Worm (Caenorhabditis elegans) whole organism, young adult: ENCODE results near the gene sde-2.

Experiments used
- B0336.3 ChIP-seq: fragments of 200-800 bp; sonication (Bioruptor generic); IDR thresholded peaks from 2 replicates; pipeline ENCODE4 v1.3.6; 2022; ENCODE audit warnings: missing genetic modification characterization, missing compliant biosample characterization
- C17E4.6 ChIP-seq: fragments of 200-800 bp; sonication (Bioruptor generic); IDR thresholded peaks from 2 replicates; pipeline ENCODE4 v1.3.6; 2022; ENCODE audit warnings: missing genetic modification reagents, missing genetic modification characterization, missing compliant biosample characterization
- D2030.7 ChIP-seq: fragments of 200-800 bp; sonication (Bioruptor generic); IDR thresholded peaks from 2 replicates; pipeline ENCODE4 v1.3.6; 2022; ENCODE audit warnings: missing genetic modification reagents, missing genetic modification characterization, missing compliant biosample characterization
- F10E7.11 ChIP-seq: sonication (generic microtip); optimal IDR thresholded peaks from 2 replicates; lab custom pipeline; 2017; ENCODE audit warnings: mild to moderate bottlenecking, missing genetic modification characterization, moderate library complexity, missing compliant biosample characterization
- F37B4.10 ChIP-seq: fragments of 200-800 bp; sonication (Bioruptor generic); IDR thresholded peaks from 2 replicates; pipeline ENCODE4 v1.3.6; 2022; ENCODE audit warnings: missing genetic modification characterization, missing compliant biosample characterization
- F55B11.4 ChIP-seq: sonication (generic microtip); optimal IDR thresholded peaks from 2 replicates; lab custom pipeline; 2016; ENCODE audit warnings: missing compliant biosample characterization, missing genetic modification characterization, borderline replicate concordance; ENCODE audit not compliant: insufficient read depth
- F57A8.1 ChIP-seq: fragments of 200-800 bp; sonication (Bioruptor generic); optimal IDR thresholded peaks from 2 replicates; lab custom pipeline; 2018; ENCODE audit warnings: mild to moderate bottlenecking, missing genetic modification characterization, moderate library complexity, missing compliant biosample characterization
- K11D2.4 ChIP-seq: fragments of 200-800 bp; sonication (Bioruptor generic); IDR thresholded peaks from 2 replicates; pipeline ENCODE4 v1.3.6; 2022; ENCODE audit warnings: missing genetic modification reagents, missing genetic modification characterization, missing compliant biosample characterization
- K12H6.12 ChIP-seq: fragments of 200-800 bp; sonication (Bioruptor generic); optimal IDR thresholded peaks from 2 replicates; lab custom pipeline; 2018; ENCODE audit warnings: mild to moderate bottlenecking, missing genetic modification characterization, missing compliant biosample characterization
- Y53F4B.3 ChIP-seq: fragments of 200-800 bp; sonication (Bioruptor generic); IDR thresholded peaks from 2 replicates; pipeline ENCODE4 v1.3.6; 2022; ENCODE audit warnings: missing genetic modification reagents, missing genetic modification characterization, missing compliant biosample characterization
- Y53G8AR.9 ChIP-seq: fragments of 200-800 bp; sonication (Bioruptor generic); conservative IDR thresholded peaks from 2 replicates; pipeline ENCODE4 v1.3.6; 2022; ENCODE audit warnings: missing genetic modification reagents, missing genetic modification characterization, missing compliant biosample characterization
- cebp-1 ChIP-seq, 2 experiments: fragments of 200-800 bp in 1 of 2; sonication (Bioruptor generic) in 1 of 2; sonication (generic microtip) in 1 of 2; IDR thresholded peaks in 1 of 2; optimal IDR thresholded peaks in 1 of 2; 2 replicates each; pipeline versions ENCODE4 v1.3.6 to Lab custom; 2017 to 2022; ENCODE audit warnings: missing compliant biosample characterization in 2 of 2, missing genetic modification characterization in 2 of 2, mild to moderate bottlenecking in 1 of 2, missing genetic modification reagents in 1 of 2, moderate library complexity in 1 of 2
- cebp-2 ChIP-seq: fragments of 200-800 bp; sonication (Bioruptor generic); IDR thresholded peaks from 2 replicates; pipeline ENCODE4 v1.3.6; 2022; ENCODE audit warnings: missing genetic modification characterization, missing compliant biosample characterization
- ceh-79 ChIP-seq: sonication (generic microtip); optimal IDR thresholded peaks from 2 replicates; lab custom pipeline; 2017; ENCODE audit warnings: mild to moderate bottlenecking, missing genetic modification characterization, missing compliant biosample characterization
- chd-7 ChIP-seq: sonication (generic microtip); optimal IDR thresholded peaks from 2 replicates; lab custom pipeline; 2016; ENCODE audit warnings: mild to moderate bottlenecking, missing genetic modification characterization, moderate library complexity, missing compliant biosample characterization
- die-1 ChIP-seq: sonication (generic microtip); optimal IDR thresholded peaks from 2 replicates; lab custom pipeline; 2016; ENCODE audit warnings: missing genotype, mild to moderate bottlenecking, missing genetic modification characterization, missing compliant biosample characterization
- dox-1 ChIP-seq: fragments of 200-800 bp; sonication (Bioruptor generic); IDR thresholded peaks from 2 replicates; pipeline ENCODE4 v1.3.6; 2022; ENCODE audit warnings: missing genetic modification reagents, missing genetic modification characterization, missing compliant biosample characterization
- dpff-1 ChIP-seq: sonication (generic microtip); optimal IDR thresholded peaks from 2 replicates; lab custom pipeline; 2017; ENCODE audit warnings: mild to moderate bottlenecking, missing genetic modification characterization, missing compliant biosample characterization
- efl-1 ChIP-seq: fragments of 150-350 bp; optimal IDR thresholded peaks from 2 replicates; lab custom pipeline; 2014; ENCODE audit warnings: missing biosample characterization, missing genetic modification reagents, missing genetic modification characterization
- egl-44 ChIP-seq: fragments of 200-800 bp; sonication (Bioruptor generic); IDR thresholded peaks from 2 replicates; pipeline ENCODE4 v1.3.6; 2022; ENCODE audit warnings: missing genetic modification reagents, missing genetic modification characterization, missing compliant biosample characterization
- ets-4 ChIP-seq: fragments of 200-800 bp; sonication (Bioruptor generic); optimal IDR thresholded peaks from 2 replicates; lab custom pipeline; 2018; ENCODE audit warnings: mild to moderate bottlenecking, missing genetic modification characterization, missing compliant biosample characterization
- gei-17 ChIP-seq: fragments of 200-800 bp; sonication (Bioruptor generic); optimal IDR thresholded peaks from 2 replicates; lab custom pipeline; 2018; ENCODE audit warnings: mild to moderate bottlenecking, missing genetic modification characterization, missing compliant biosample characterization
- hlh-12 ChIP-seq: sonication (generic microtip); optimal IDR thresholded peaks from 2 replicates; lab custom pipeline; 2016; ENCODE audit warnings: missing genetic modification characterization, missing compliant biosample characterization
- hrde-1 ChIP-seq: sonication (generic microtip); optimal IDR thresholded peaks from 2 replicates; lab custom pipeline; 2016; ENCODE audit warnings: missing genetic modification characterization, mild to moderate bottlenecking, missing compliant biosample characterization, moderate library complexity, missing genotype, missing genetic modification reagents, borderline replicate concordance
- lin-54 ChIP-seq: fragments of 200-800 bp; sonication (Bioruptor generic); optimal IDR thresholded peaks from 2 replicates; lab custom pipeline; 2018; ENCODE audit warnings: mild to moderate bottlenecking, missing genetic modification characterization, missing compliant biosample characterization
- lsl-1 ChIP-seq: fragments of 200-800 bp; sonication (Bioruptor generic); optimal IDR thresholded peaks from 2 replicates; lab custom pipeline; 2018; ENCODE audit warnings: mild to moderate bottlenecking, missing genetic modification characterization, moderate library complexity, missing compliant biosample characterization
- madf-6 ChIP-seq: fragments of 200-800 bp; sonication (Bioruptor generic); IDR thresholded peaks from 2 replicates; pipeline ENCODE4 v1.3.6; 2022; ENCODE audit warnings: missing genetic modification reagents, missing genetic modification characterization, missing compliant biosample characterization
- madf-8 ChIP-seq: fragments of 200-800 bp; sonication (Bioruptor generic); conservative IDR thresholded peaks from 2 replicates; pipeline ENCODE4 v1.3.6; 2022; ENCODE audit warnings: missing genetic modification reagents, missing genetic modification characterization, missing compliant biosample characterization
- mcd-1 ChIP-seq: fragments of 200-800 bp; sonication (Bioruptor generic); IDR thresholded peaks from 2 replicates; pipeline ENCODE4 v1.3.6; 2022; ENCODE audit warnings: missing genetic modification reagents, missing genetic modification characterization, missing compliant biosample characterization
- mes-4 ChIP-seq: sonication (generic microtip); optimal IDR thresholded peaks from 2 replicates; lab custom pipeline; 2016; ENCODE audit warnings: missing genotype, missing genetic modification characterization, missing compliant biosample characterization
- mxl-1 ChIP-seq: sonication (generic microtip); optimal IDR thresholded peaks from 2 replicates; lab custom pipeline; 2016; ENCODE audit warnings: missing genetic modification characterization, missing compliant biosample characterization
- nhr-179 ChIP-seq: sonication (generic microtip); optimal IDR thresholded peaks from 2 replicates; lab custom pipeline; 2016; ENCODE audit warnings: mild to moderate bottlenecking, missing genetic modification characterization, missing compliant biosample characterization
- rcor-1 ChIP-seq: fragments of 200-800 bp; sonication (Bioruptor generic); IDR thresholded peaks from 2 replicates; pipeline ENCODE4 v1.3.6; 2022; ENCODE audit warnings: missing genetic modification reagents, missing genetic modification characterization, missing compliant biosample characterization
- repo-1 ChIP-seq: sonication (generic microtip); optimal IDR thresholded peaks from 2 replicates; lab custom pipeline; 2017; ENCODE audit warnings: mild to moderate bottlenecking, missing genetic modification characterization, missing compliant biosample characterization
- sdz-38 ChIP-seq: sonication (generic microtip); optimal IDR thresholded peaks from 2 replicates; lab custom pipeline; 2016; ENCODE audit warnings: missing genotype, missing genetic modification characterization, missing compliant biosample characterization
- snpc-1.1 ChIP-seq: sonication (generic microtip); optimal IDR thresholded peaks from 2 replicates; lab custom pipeline; 2017; ENCODE audit warnings: missing genetic modification characterization, mild to moderate bottlenecking, missing compliant biosample characterization, antibody characterized with exemption, moderate library complexity, missing genotype, missing genetic modification reagents; ENCODE audit not compliant: insufficient read depth
- snpc-4 ChIP-seq, 5 experiments: fragments of 150-350 bp in 1 of 5; sonication (generic microtip) in 4 of 5; optimal IDR thresholded peaks; 2 replicates each; lab custom pipeline; 2014 to 2018; ENCODE audit warnings: missing genetic modification characterization in 5 of 5, missing biosample characterization in 3 of 5, antibody characterized with exemption in 2 of 5, mild to moderate bottlenecking in 2 of 5, missing compliant biosample characterization in 2 of 5, missing genotype in 2 of 5, moderate library complexity in 2 of 5, missing genetic modification reagents in 1 of 5
- tbp1 ChIP-seq: fragments of 200-800 bp; sonication (Bioruptor generic); optimal IDR thresholded peaks from 2 replicates; lab custom pipeline; 2018; ENCODE audit warnings: mild to moderate bottlenecking, missing genetic modification characterization, missing compliant biosample characterization
- tbx-9 ChIP-seq: sonication (generic microtip); optimal IDR thresholded peaks from 2 replicates; lab custom pipeline; 2016; ENCODE audit warnings: borderline replicate concordance, missing genetic modification characterization, inconsistent platforms, missing compliant biosample characterization
- tlf-1 ChIP-seq: fragments of 200-800 bp; sonication (Bioruptor generic); optimal IDR thresholded peaks from 2 replicates; lab custom pipeline; 2018; ENCODE audit warnings: mild to moderate bottlenecking, missing genetic modification characterization, missing compliant biosample characterization
- unc-62 ChIP-seq: fragments of 150-350 bp; optimal IDR thresholded peaks from 2 replicates; lab custom pipeline; 2014; ENCODE audit warnings: missing biosample characterization, missing genetic modification reagents, missing genetic modification characterization
- xnd-1 ChIP-seq: sonication (generic microtip); optimal IDR thresholded peaks from 2 replicates; lab custom pipeline; 2016; ENCODE audit warnings: missing genotype, missing genetic modification reagents, missing genetic modification characterization, missing compliant biosample characterization
- zim-3 ChIP-seq: sonication (generic microtip); optimal IDR thresholded peaks from 2 replicates; lab custom pipeline; 2017; ENCODE audit warnings: mild to moderate bottlenecking, missing genetic modification characterization, moderate library complexity, missing compliant biosample characterization
- ztf-18 ChIP-seq: sonication (generic microtip); optimal IDR thresholded peaks from 2 replicates; lab custom pipeline; 2016; ENCODE audit warnings: missing genotype, mild to moderate bottlenecking, missing genetic modification characterization, missing compliant biosample characterization
- ztf-22 ChIP-seq: fragments of 200-800 bp; sonication (Bioruptor generic); optimal IDR thresholded peaks from 2 replicates; lab custom pipeline; 2018; ENCODE audit warnings: mild to moderate bottlenecking, missing genetic modification characterization, moderate library complexity, missing compliant biosample characterization

The sde-2 gene

DNA sequence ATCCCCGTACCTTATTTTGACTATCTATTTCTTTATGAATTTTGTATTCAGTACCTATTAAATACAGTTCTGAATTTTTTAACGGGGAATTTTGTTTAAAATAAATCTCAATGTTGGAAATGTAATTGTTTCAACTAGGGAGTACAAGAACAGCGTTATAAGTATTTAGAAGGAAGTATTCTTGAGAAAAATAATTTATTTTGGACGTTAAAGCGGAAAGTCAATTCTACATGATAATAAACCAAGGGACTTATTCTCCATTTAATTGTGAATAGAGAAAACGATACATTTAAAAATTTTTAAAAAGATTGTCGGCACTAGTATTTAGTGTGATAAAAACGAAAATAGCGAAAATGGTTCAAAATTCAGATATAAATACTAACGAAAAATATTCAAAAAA lies 41.8 kb downstream of the sde-2 start (continued):
- TF ChIP-seq snpc-1.1 (tag; lab: Kevin White, UChicago) (peak; percentile 27), madf-6 (GFP tag; lab: Robert Waterston, UW) (peak; percentile 72), lin-54 (GFP tag; lab: Kevin White, UChicago) (peak; percentile 50), hlh-12 (tag; lab: Kevin White, UChicago) (no peak), lsl-1 (peak; percentile 19), xnd-1 (peak; percentile 23), ztf-18 (tag; lab: Kevin White, UChicago) (peak; percentile 24), snpc-4 (GFP tag; optimal IDR thresholded peaks at IDR 0.05; lab: Kevin White, UChicago) (no peak), snpc-4 (tag; optimal IDR thresholded peaks at IDR 0.05; lab: Kevin White, UChicago) (peak in 1 of 4 experiments; percentile 34), F57A8.1 (GFP tag; lab: Kevin White, UChicago) (no peak)

DNA sequence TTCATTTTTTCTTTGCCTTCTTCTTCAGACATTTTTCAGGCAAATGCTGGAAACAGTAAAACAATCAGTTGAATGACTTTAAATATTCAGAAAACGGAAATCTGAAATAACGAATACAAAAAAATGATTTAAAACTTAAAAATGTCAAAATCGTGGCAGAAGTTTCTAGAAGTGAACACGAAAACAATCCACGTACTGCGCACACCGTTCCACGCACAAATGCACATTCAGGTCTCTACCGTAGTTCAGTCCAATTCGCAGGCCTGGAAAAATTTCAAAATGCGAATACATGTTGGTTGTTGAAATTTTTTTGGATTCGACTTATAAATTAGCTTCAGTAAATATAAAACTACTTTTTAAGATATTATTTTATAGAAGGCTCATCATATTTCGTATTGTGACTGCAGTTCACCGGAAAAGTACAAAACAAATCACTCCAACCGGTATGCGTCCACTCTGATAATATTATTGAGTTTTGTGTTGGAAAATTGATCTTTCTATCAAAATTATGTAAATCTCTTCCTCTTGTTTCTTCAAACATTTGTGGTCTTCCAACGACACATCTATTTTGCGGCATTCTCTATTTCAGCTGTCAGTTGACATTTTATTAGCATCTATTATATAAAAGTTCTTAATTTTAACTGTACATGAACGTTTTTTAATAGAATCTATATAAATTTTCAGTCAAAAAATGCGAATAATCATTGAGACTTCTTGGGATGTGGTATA lies 44.7 kb downstream of the sde-2 start, which contains the start of the genes mip-2 and F58G11.4:
Gene mip-2 (minus strand): TSS at position 48 of the 729 bp plus-strand sequence.
Gene F58G11.4 (plus strand): TSS at position 679 of the 729 bp plus-strand sequence.
- no peak for TF ChIP-seq dpff-1 (tag; lab: Kevin White, UChicago)
- TF ChIP-seq B0336.3 (GFP tag; lab: Robert Waterston, UW) = no peak
- TF ChIP-seq K12H6.12 = no peak
- no peak for TF ChIP-seq hrde-1 (tag; lab: Kevin White, UChicago)
- no peak for TF ChIP-seq cebp-2 (GFP tag; lab: Robert Waterston, UW)
- TF ChIP-seq tbp1 (GFP tag; lab: Kevin White, UChicago) = peak; percentile 3
- peak; percentile 9; the same call in 1 of the 2 replicates for TF ChIP-seq rcor-1
- TF ChIP-seq tbx-9 (tag; lab: Kevin White, UChicago) = no peak
- no peak for TF ChIP-seq gei-17 (GFP tag; lab: Kevin White, UChicago)
- no peak for TF ChIP-seq Y53F4B.3 (GFP tag; lab: Robert Waterston, UW)
- no peak for TF ChIP-seq F10E7.11 (tag; lab: Kevin White, UChicago)
- TF ChIP-seq madf-8 = peak; percentile 93
- TF ChIP-seq cebp-1 (GFP tag; IDR thresholded peaks at IDR 0.05; lab: Robert Waterston, UW) = no peak
- no peak for TF ChIP-seq cebp-1 (tag; optimal IDR thresholded peaks at IDR 0.05; lab: Kevin White, UChicago)
- TF ChIP-seq K11D2.4 (GFP tag; lab: Robert Waterston, UW) = no peak
- no peak for TF ChIP-seq tlf-1 (GFP tag; lab: Kevin White, UChicago)
- peak; percentile 37 for TF ChIP-seq efl-1 (GFP tag; lab: Kevin White, UChicago)
- no peak for TF ChIP-seq mes-4
- TF ChIP-seq nhr-179 (tag; lab: Kevin White, UChicago) = no peak
- TF ChIP-seq mcd-1 (GFP tag; lab: Robert Waterston, UW) = 0 out of 2 replicates have a peak, but pooled peaks have one; percentile 25
- no peak for TF ChIP-seq ztf-22 (GFP tag; lab: Kevin White, UChicago)
- no peak for TF ChIP-seq F55B11.4 (tag; lab: Kevin White, UChicago)
- no peak for TF ChIP-seq Y53G8AR.9
- TF ChIP-seq die-1 = no peak
- TF ChIP-seq lsl-1 = peak; percentile 90
- peak; percentile 58 for TF ChIP-seq xnd-1
- TF ChIP-seq mxl-1 (tag; lab: Kevin White, UChicago) = no peak
- TF ChIP-seq ceh-79 (tag; lab: Kevin White, UChicago) = no peak
- no peak for TF ChIP-seq repo-1 (tag; lab: Kevin White, UChicago)
- no peak for TF ChIP-seq chd-7 (tag; lab: Kevin White, UChicago)
- no peak; the same call in 1 of the 2 replicates for TF ChIP-seq dox-1 (GFP tag; lab: Robert Waterston, UW)
- no peak for TF ChIP-seq egl-44
- TF ChIP-seq zim-3 = no peak
- no peak for TF ChIP-seq C17E4.6 (GFP tag; lab: Robert Waterston, UW)
- TF ChIP-seq unc-62 = no peak
- TF ChIP-seq sdz-38 (tag; lab: Kevin White, UChicago) = no peak
- TF ChIP-seq D2030.7 (GFP tag; lab: Robert Waterston, UW) = peak; percentile 43
- TF ChIP-seq ets-4 = no peak
- no peak for TF ChIP-seq F37B4.10
